Worm (Caenorhabditis elegans) whole organism, mixed stage, embryonic: Measurements from ENCODE around the gene shw-1.
A peak's percentile ranks its signal among the peaks of the same experiment; 100 is the strongest.

Source experiments
- bed-3 ChIP-seq: fragments of 200-800 bp; sonication (Bioruptor generic); optimal IDR thresholded peaks from 3 replicates; lab custom pipeline; 2018; ENCODE audit warnings: mild to moderate bottlenecking, missing genetic modification characterization, moderate library complexity, missing compliant biosample characterization
- blmp-1 ChIP-seq: fragments of 150-350 bp; optimal IDR thresholded peaks from 2 replicates; lab custom pipeline; 2014; ENCODE audit warnings: missing biosample characterization, missing genetic modification characterization
- ceh-39 ChIP-seq: fragments of 150-350 bp; optimal IDR thresholded peaks from 2 replicates; lab custom pipeline; 2014; ENCODE audit warnings: missing biosample characterization, missing genetic modification characterization
- ces-1 ChIP-seq: fragments of 150-350 bp; optimal IDR thresholded peaks from 2 replicates; lab custom pipeline; 2014; ENCODE audit warnings: missing biosample characterization, missing genetic modification reagents, missing genetic modification characterization
- elt-1 ChIP-seq: sonication (generic microtip); optimal IDR thresholded peaks from 2 replicates; lab custom pipeline; 2017; ENCODE audit warnings: missing genetic modification characterization, mild to moderate bottlenecking, missing compliant biosample characterization, antibody characterized with exemption, moderate library complexity, borderline replicate concordance; ENCODE audit not compliant: insufficient read depth
- elt-3 ChIP-seq: fragments of 150-350 bp; optimal IDR thresholded peaks from 2 replicates; lab custom pipeline; 2014; ENCODE audit warnings: missing biosample characterization, missing genetic modification characterization
- lin-13 ChIP-seq: fragments of 150-350 bp; optimal IDR thresholded peaks from 2 replicates; lab custom pipeline; 2014; ENCODE audit warnings: missing biosample characterization, missing genetic modification characterization
- lsy-2 ChIP-seq: fragments of 150-350 bp; optimal IDR thresholded peaks from 2 replicates; lab custom pipeline; 2014; ENCODE audit warnings: missing biosample characterization, missing genetic modification characterization
- nhr-237 ChIP-seq: fragments of 150-350 bp; optimal IDR thresholded peaks from 2 replicates; lab custom pipeline; 2014; ENCODE audit warnings: missing biosample characterization, missing genetic modification characterization
- sem-2 ChIP-seq: fragments of 200-800 bp; sonication (Bioruptor generic); optimal IDR thresholded peaks from 2 replicates; lab custom pipeline; 2018; ENCODE audit warnings: mild to moderate bottlenecking, missing genetic modification characterization, missing compliant biosample characterization
- snpc-4 ChIP-seq: fragments of 150-350 bp; optimal IDR thresholded peaks from 2 replicates; lab custom pipeline; 2014; ENCODE audit warnings: missing biosample characterization, missing genetic modification characterization
- sptf-1 ChIP-seq: sonication (generic microtip); optimal IDR thresholded peaks from 2 replicates; lab custom pipeline; 2017; ENCODE audit warnings: mild to moderate bottlenecking, missing genetic modification characterization, moderate library complexity, missing compliant biosample characterization
- unc-39 ChIP-seq: fragments of 150-350 bp; optimal IDR thresholded peaks from 2 replicates; lab custom pipeline; 2014; ENCODE audit warnings: missing biosample characterization, missing genetic modification characterization
- unc-62 ChIP-seq: fragments of 150-350 bp; optimal IDR thresholded peaks from 2 replicates; lab custom pipeline; 2014; ENCODE audit warnings: missing biosample characterization, missing genetic modification reagents, missing genetic modification characterization

DNA sequence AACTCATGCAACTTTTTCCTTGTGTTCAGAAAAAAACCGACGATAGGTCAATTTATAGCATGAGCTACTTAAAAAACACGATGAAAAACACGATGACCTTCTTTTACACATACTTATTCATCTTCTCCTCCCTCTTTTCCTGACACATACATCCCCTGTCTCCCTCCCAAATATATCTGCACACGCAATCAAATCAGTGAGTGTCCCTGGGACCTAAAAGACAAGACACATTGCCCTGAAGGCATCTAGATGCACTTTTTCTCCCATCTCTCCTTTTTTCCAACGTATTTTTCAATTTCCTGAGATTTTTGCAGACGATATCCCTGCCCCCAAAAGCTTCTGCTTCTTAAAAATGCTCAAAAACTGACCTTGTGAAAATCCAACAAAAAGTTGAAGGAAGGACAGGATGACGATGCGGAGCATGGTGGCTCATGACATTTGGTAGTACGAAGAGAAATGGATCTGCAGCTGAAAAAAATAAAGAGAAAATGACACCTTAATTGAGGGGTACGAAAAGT lies 33.0 kb upstream of the shw-1 start, which contains the start of gene C26D10.6:
- no peak for TF ChIP-seq unc-62 (GFP tag; lab: Kevin White, UChicago)
- TF ChIP-seq elt-3 (tag; lab: Kevin White, UChicago) = no peak
- TF ChIP-seq lin-13 (tag; lab: Kevin White, UChicago) = no peak
- TF ChIP-seq blmp-1 = no peak
- TF ChIP-seq ceh-39 (tag; lab: Kevin White, UChicago) = no peak
- no peak for TF ChIP-seq bed-3
- no peak for TF ChIP-seq lsy-2 (tag; lab: Kevin White, UChicago)
- TF ChIP-seq ces-1 = peak; percentile 80
- TF ChIP-seq nhr-237 = no peak
- no peak for TF ChIP-seq sem-2
- TF ChIP-seq sptf-1 (tag; lab: Kevin White, UChicago) = no peak
- no peak for TF ChIP-seq snpc-4 (tag; lab: Kevin White, UChicago)
- no peak for TF ChIP-seq elt-1 (tag; lab: Kevin White, UChicago)
- no peak for TF ChIP-seq unc-39 (tag; lab: Kevin White, UChicago)
